Fruit fly (Drosophila melanogaster) whole organism: ENCODE data around the gene Cp7Fa.

Source experiments
- Dll ChIP-seq: fragments of >200 bp; optimal IDR thresholded peaks from 2 replicates; lab custom pipeline; 2017
- EcR ChIP-seq, 2 experiments: fragments of >200 bp; optimal IDR thresholded peaks; 2 replicates each; lab custom pipeline; 2017; ENCODE audit warnings: missing biosample characterization in 2 of 2, missing genetic modification characterization in 2 of 2, missing genetic modification reagents in 2 of 2
- pan ChIP-seq: fragments of >200 bp; optimal IDR thresholded peaks from 2 replicates; lab custom pipeline; 2017
- psq ChIP-seq: fragments of >200 bp; optimal IDR thresholded peaks from 2 replicates; lab custom pipeline; 2017

DNA sequence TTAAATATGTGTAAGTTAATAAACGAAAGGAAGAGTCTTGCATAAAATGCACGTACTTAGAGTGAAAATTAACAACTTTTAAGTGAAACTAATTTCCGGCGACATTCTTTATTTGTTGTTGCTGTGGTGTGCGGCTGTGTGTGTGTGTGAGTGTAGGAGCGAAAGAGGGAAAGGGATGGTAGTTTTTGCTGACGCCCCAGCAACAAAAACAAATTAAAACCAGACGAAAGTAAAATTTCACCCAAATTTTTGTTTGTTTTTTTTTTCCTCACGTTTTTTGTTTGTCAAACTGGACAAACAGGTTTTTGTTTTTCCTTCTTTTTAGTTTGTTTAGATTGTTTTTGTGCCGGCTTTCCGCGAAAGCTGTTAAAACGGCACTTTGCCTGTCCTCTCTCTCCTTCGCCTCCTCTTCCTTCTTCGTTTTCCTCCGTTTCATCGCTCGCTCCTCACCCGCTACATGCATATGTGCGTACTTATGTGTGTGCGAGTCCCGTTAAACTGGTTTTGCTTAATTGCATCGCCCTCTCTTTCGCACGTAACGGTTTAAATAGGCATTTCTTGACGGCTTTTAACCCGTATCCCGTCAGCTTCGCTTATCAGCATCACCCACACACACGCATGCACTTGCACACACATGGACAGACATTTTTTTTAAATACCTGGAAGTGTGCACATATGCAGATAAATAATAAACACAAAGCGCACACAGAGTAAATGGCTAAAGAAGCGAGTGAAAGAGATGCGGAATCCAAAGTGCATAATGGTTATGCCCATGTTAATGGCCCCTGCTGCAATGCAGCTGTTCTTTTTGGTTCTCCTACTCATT is 33.2 kb upstream of the Cp7Fa start, which contains the start of gene Miga:
- no peak for TF ChIP-seq pan (lab: Kevin White, UChicago)
- no peak for TF ChIP-seq EcR (GFP tag; optimal IDR thresholded peaks at IDR 0.05; lab: Kevin White, UChicago)
- TF ChIP-seq psq: no peak
- no peak for TF ChIP-seq Dll
